Worm (Caenorhabditis elegans) whole organism, mixed stage, embryonic: ENCODE results near the gene gars-1.

Experiments
- M03D4.4 ChIP-seq: sonication (generic microtip); optimal IDR thresholded peaks from 2 replicates; lab custom pipeline; 2017; ENCODE audit warnings: mild to moderate bottlenecking, missing genetic modification characterization, missing compliant biosample characterization
- blmp-1 ChIP-seq: fragments of 150-350 bp; optimal IDR thresholded peaks from 2 replicates; lab custom pipeline; 2014; ENCODE audit warnings: missing biosample characterization, missing genetic modification characterization
- elt-1 ChIP-seq: sonication (generic microtip); optimal IDR thresholded peaks from 2 replicates; lab custom pipeline; 2017; ENCODE audit warnings: missing genetic modification characterization, mild to moderate bottlenecking, missing compliant biosample characterization, antibody characterized with exemption, moderate library complexity, borderline replicate concordance; ENCODE audit not compliant: insufficient read depth
- elt-3 ChIP-seq: fragments of 150-350 bp; optimal IDR thresholded peaks from 2 replicates; lab custom pipeline; 2014; ENCODE audit warnings: missing biosample characterization, missing genetic modification characterization
- flh-1 ChIP-seq: fragments of 200-800 bp; sonication (Bioruptor generic); optimal IDR thresholded peaks from 2 replicates; lab custom pipeline; 2018; ENCODE audit warnings: mild to moderate bottlenecking, missing genetic modification characterization, moderate library complexity, missing compliant biosample characterization
- lsy-2 ChIP-seq: fragments of 150-350 bp; optimal IDR thresholded peaks from 2 replicates; lab custom pipeline; 2014; ENCODE audit warnings: missing biosample characterization, missing genetic modification characterization
- mab-5 ChIP-seq: fragments of 150-350 bp; optimal IDR thresholded peaks from 2 replicates; lab custom pipeline; 2014; ENCODE audit warnings: missing biosample characterization, missing genetic modification characterization
- mep-1 ChIP-seq: fragments of 150-350 bp; optimal IDR thresholded peaks from 2 replicates; lab custom pipeline; 2017; ENCODE audit warnings: missing biosample characterization, missing genetic modification reagents, missing genetic modification characterization, inconsistent platforms
- nhr-237 ChIP-seq: fragments of 150-350 bp; optimal IDR thresholded peaks from 2 replicates; lab custom pipeline; 2014; ENCODE audit warnings: missing biosample characterization, missing genetic modification characterization
- pha-4 ChIP-seq: fragments of 150-350 bp; optimal IDR thresholded peaks from 2 replicates; lab custom pipeline; 2018; ENCODE audit warnings: missing biosample characterization, missing genetic modification reagents, missing genetic modification characterization
- sptf-1 ChIP-seq: sonication (generic microtip); optimal IDR thresholded peaks from 2 replicates; lab custom pipeline; 2017; ENCODE audit warnings: mild to moderate bottlenecking, missing genetic modification characterization, moderate library complexity, missing compliant biosample characterization
- unc-62 ChIP-seq: fragments of 150-350 bp; optimal IDR thresholded peaks from 2 replicates; lab custom pipeline; 2014; ENCODE audit warnings: missing biosample characterization, missing genetic modification reagents, missing genetic modification characterization

- TF ChIP-seq nhr-237 (tag; lab: Kevin White, UChicago), result no peak
- no peak for TF ChIP-seq mab-5 (tag; lab: Kevin White, UChicago)
- no peak for TF ChIP-seq sptf-1 (tag; lab: Kevin White, UChicago)
- no peak for TF ChIP-seq elt-1 (tag; lab: Kevin White, UChicago)
- TF ChIP-seq blmp-1 (tag; lab: Kevin White, UChicago), result no peak
- TF ChIP-seq flh-1 (GFP tag; lab: Kevin White, UChicago), result no peak
- no peak for TF ChIP-seq mep-1 (tag; lab: Kevin White, UChicago)
- no peak for TF ChIP-seq elt-3 (tag; lab: Kevin White, UChicago)
- no peak for TF ChIP-seq unc-62 (GFP tag; lab: Kevin White, UChicago)
- TF ChIP-seq M03D4.4, result no peak
- TF ChIP-seq pha-4 (tag; lab: Kevin White, UChicago), result no peak
- no peak for TF ChIP-seq lsy-2 (tag; lab: Kevin White, UChicago)
Observed at ce11 chrIII:5165211-5165610, 1.8 kb upstream of the gars-1 start, which contains the start of gene T10F2.2.
